Worm (Caenorhabditis elegans) whole organism, L2 larva: ENCODE data around the gene T05C12.15.

ENCODE experiments used
- elt-3 ChIP-seq: sonication (generic microtip); optimal IDR thresholded peaks from 2 replicates; lab custom pipeline; 2017; ENCODE audit warnings: missing biosample characterization, missing genetic modification characterization
- nhr-11 ChIP-seq: fragments of 150-350 bp; optimal IDR thresholded peaks from 2 replicates; lab custom pipeline; 2014; ENCODE audit warnings: missing biosample characterization, missing genetic modification characterization
- nhr-23 ChIP-seq: fragments of 150-350 bp; optimal IDR thresholded peaks from 2 replicates; lab custom pipeline; 2014; ENCODE audit warnings: missing biosample characterization, missing genetic modification reagents, missing genetic modification characterization
- sma-9 ChIP-seq, 2 experiments: fragments of 150-350 bp in 1 of 2; sonication (generic microtip) in 1 of 2; optimal IDR thresholded peaks; 2 replicates each; lab custom pipeline; 2014 to 2016; ENCODE audit warnings: missing genetic modification characterization in 2 of 2, mild to moderate bottlenecking in 1 of 2, missing biosample characterization in 1 of 2, missing compliant biosample characterization in 1 of 2, missing genetic modification reagents in 1 of 2, moderate library complexity in 1 of 2
- unc-39 ChIP-seq: fragments of 150-350 bp; optimal IDR thresholded peaks from 2 replicates; lab custom pipeline; 2014; ENCODE audit warnings: missing biosample characterization, missing genetic modification characterization
- ztf-11 ChIP-seq: sonication (generic microtip); optimal IDR thresholded peaks from 2 replicates; lab custom pipeline; 2017; ENCODE audit warnings: missing biosample characterization, missing genetic modification characterization

DNA sequence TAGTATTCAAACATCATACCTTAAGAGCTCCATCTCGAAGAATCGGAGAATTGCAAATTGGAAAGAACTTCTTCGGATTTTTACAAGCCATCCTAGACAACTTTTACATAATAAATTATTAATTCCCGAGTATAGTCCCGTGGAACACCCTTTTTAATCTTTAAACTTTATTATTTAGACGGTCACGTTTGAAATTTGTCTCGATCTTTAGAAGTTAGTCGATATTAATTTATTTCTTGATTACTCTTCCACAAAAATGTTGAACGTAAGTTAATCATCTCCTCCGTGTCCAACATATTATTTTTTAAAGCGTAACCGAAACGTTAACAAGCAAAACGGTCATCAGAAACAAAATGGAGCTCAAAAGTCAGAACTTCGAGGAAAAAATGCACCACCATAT, 4.1 kb downstream of the T05C12.15 start, which contains the start of the genes decr-1.3 and T05C12.1:
- TF ChIP-seq ztf-11 (no peak), nhr-23 (tag; lab: Kevin White, UChicago) (no peak), elt-3 (tag; lab: Kevin White, UChicago) (no peak), nhr-11 (tag; lab: Kevin White, UChicago) (no peak), sma-9 (GFP tag; optimal IDR thresholded peaks at IDR 0.05; lab: Kevin White, UChicago) (no peak), sma-9 (tag; optimal IDR thresholded peaks at IDR 0.05; lab: Kevin White, UChicago) (no peak), unc-39 (no peak)
